Worm (Caenorhabditis elegans) whole organism, young adult: ENCODE measurements around the gene rab-19.
A peak's percentile ranks its signal among the peaks of the same experiment; 100 is the strongest.

Source experiments
- D2030.7 ChIP-seq: fragments of 200-800 bp; sonication (Bioruptor generic); IDR thresholded peaks from 2 replicates; pipeline ENCODE4 v1.3.6; 2022; ENCODE audit warnings: missing genetic modification reagents, missing genetic modification characterization, missing compliant biosample characterization
- F22D6.2 ChIP-seq: sonication (generic microtip); optimal IDR thresholded peaks from 2 replicates; lab custom pipeline; 2016; ENCODE audit warnings: mild to moderate bottlenecking, missing genetic modification characterization, missing compliant biosample characterization
- F33H1.4 ChIP-seq: fragments of 200-800 bp; sonication (Bioruptor generic); IDR thresholded peaks from 2 replicates; pipeline ENCODE4 v1.3.6; 2022; ENCODE audit warnings: missing genetic modification reagents, missing genetic modification characterization, missing compliant biosample characterization
- F39B2.1 ChIP-seq: fragments of 200-800 bp; sonication (Bioruptor generic); IDR thresholded peaks from 2 replicates; pipeline ENCODE4 v1.3.6; 2022; ENCODE audit warnings: missing genetic modification reagents, missing genetic modification characterization, missing compliant biosample characterization
- F49E8.2 ChIP-seq: sonication (generic microtip); optimal IDR thresholded peaks from 3 replicates; lab custom pipeline; 2017; ENCODE audit warnings: missing genetic modification characterization, mild to moderate bottlenecking, missing compliant biosample characterization, antibody characterized with exemption, moderate library complexity; ENCODE audit not compliant: insufficient read depth
- K11D2.4 ChIP-seq: fragments of 200-800 bp; sonication (Bioruptor generic); IDR thresholded peaks from 2 replicates; pipeline ENCODE4 v1.3.6; 2022; ENCODE audit warnings: missing genetic modification reagents, missing genetic modification characterization, missing compliant biosample characterization
- K12H6.12 ChIP-seq: fragments of 200-800 bp; sonication (Bioruptor generic); optimal IDR thresholded peaks from 2 replicates; lab custom pipeline; 2018; ENCODE audit warnings: mild to moderate bottlenecking, missing genetic modification characterization, missing compliant biosample characterization
- T26A5.8 ChIP-seq: sonication (generic microtip); optimal IDR thresholded peaks from 2 replicates; lab custom pipeline; 2016; ENCODE audit warnings: missing genetic modification characterization, missing compliant biosample characterization
- Y53F4B.3 ChIP-seq: fragments of 200-800 bp; sonication (Bioruptor generic); IDR thresholded peaks from 2 replicates; pipeline ENCODE4 v1.3.6; 2022; ENCODE audit warnings: missing genetic modification reagents, missing genetic modification characterization, missing compliant biosample characterization
- Y53G8AR.9 ChIP-seq: fragments of 200-800 bp; sonication (Bioruptor generic); conservative IDR thresholded peaks from 2 replicates; pipeline ENCODE4 v1.3.6; 2022; ENCODE audit warnings: missing genetic modification reagents, missing genetic modification characterization, missing compliant biosample characterization
- Y67H2A.10 ChIP-seq: fragments of 200-800 bp; sonication (Bioruptor generic); conservative IDR thresholded peaks from 2 replicates; pipeline ENCODE4 v1.3.6; 2022; ENCODE audit warnings: missing genetic modification reagents, missing genetic modification characterization, missing compliant biosample characterization
- ZK185.1 ChIP-seq: sonication (generic microtip); optimal IDR thresholded peaks from 2 replicates; lab custom pipeline; 2016; ENCODE audit warnings: mild to moderate bottlenecking, missing genetic modification characterization, missing compliant biosample characterization; ENCODE audit not compliant: poor library complexity, severe bottlenecking
- akir-1 ChIP-seq: fragments of 200-800 bp; sonication (Bioruptor generic); optimal IDR thresholded peaks from 2 replicates; lab custom pipeline; 2018; ENCODE audit warnings: mild to moderate bottlenecking, missing genetic modification characterization, moderate library complexity, missing compliant biosample characterization
- ama-1 ChIP-seq, 3 experiments: fragments of 150-350 bp in 1 of 3; sonication (generic microtip) in 2 of 3; optimal IDR thresholded peaks; 2 replicates each; lab custom pipeline; 2014 to 2018; ENCODE audit warnings: missing biosample characterization in 2 of 3, missing genetic modification characterization in 2 of 3, missing genetic modification reagents in 2 of 3
- aptf-3 ChIP-seq: fragments of 200-800 bp; sonication (Bioruptor generic); IDR thresholded peaks from 2 replicates; pipeline ENCODE4 v1.3.6; 2022; ENCODE audit warnings: missing genetic modification characterization, missing compliant biosample characterization
- attf-3 ChIP-seq: fragments of 200-800 bp; sonication (Bioruptor generic); conservative IDR thresholded peaks from 2 replicates; pipeline ENCODE4 v1.3.6; 2022; ENCODE audit warnings: missing genetic modification reagents, missing genetic modification characterization, missing compliant biosample characterization
- attf-5 ChIP-seq: fragments of 200-800 bp; sonication (Bioruptor generic); optimal IDR thresholded peaks from 2 replicates; lab custom pipeline; 2018; ENCODE audit warnings: mild to moderate bottlenecking, missing genetic modification characterization, missing compliant biosample characterization
- cebp-2 ChIP-seq: fragments of 200-800 bp; sonication (Bioruptor generic); IDR thresholded peaks from 2 replicates; pipeline ENCODE4 v1.3.6; 2022; ENCODE audit warnings: missing genetic modification characterization, missing compliant biosample characterization
- ceh-100 ChIP-seq: fragments of 200-800 bp; sonication (Bioruptor generic); IDR thresholded peaks from 2 replicates; pipeline ENCODE4 v1.3.6; 2022; ENCODE audit warnings: missing genetic modification reagents, missing genetic modification characterization, missing compliant biosample characterization
- ceh-40 ChIP-seq: fragments of 200-800 bp; sonication (Bioruptor generic); IDR thresholded peaks from 2 replicates; pipeline ENCODE4 v1.3.6; 2022; ENCODE audit warnings: missing genetic modification characterization, missing compliant biosample characterization
- ceh-79 ChIP-seq: sonication (generic microtip); optimal IDR thresholded peaks from 2 replicates; lab custom pipeline; 2017; ENCODE audit warnings: mild to moderate bottlenecking, missing genetic modification characterization, missing compliant biosample characterization
- ceh-91 ChIP-seq: fragments of 200-800 bp; sonication (Bioruptor generic); IDR thresholded peaks from 2 replicates; pipeline ENCODE4 v1.3.6; 2022; ENCODE audit warnings: missing genetic modification reagents, missing genetic modification characterization, missing compliant biosample characterization
- chd-7 ChIP-seq: sonication (generic microtip); optimal IDR thresholded peaks from 2 replicates; lab custom pipeline; 2016; ENCODE audit warnings: mild to moderate bottlenecking, missing genetic modification characterization, moderate library complexity, missing compliant biosample characterization
- dpl-1 ChIP-seq: fragments of 150-350 bp; optimal IDR thresholded peaks from 2 replicates; lab custom pipeline; 2014; ENCODE audit warnings: missing biosample characterization, missing genetic modification reagents, missing genetic modification characterization
- ekl-4 ChIP-seq: fragments of 200-800 bp; sonication (Bioruptor generic); IDR thresholded peaks from 2 replicates; pipeline ENCODE4 v1.3.6; 2022; ENCODE audit warnings: missing genetic modification reagents, missing genetic modification characterization, missing compliant biosample characterization
- fkh-3 ChIP-seq: sonication (generic microtip); optimal IDR thresholded peaks from 2 replicates; lab custom pipeline; 2016; ENCODE audit warnings: mild to moderate bottlenecking, missing genetic modification characterization, missing compliant biosample characterization
- hmg-1.2 ChIP-seq: fragments of 200-800 bp; sonication (Bioruptor generic); IDR thresholded peaks from 2 replicates; pipeline ENCODE4 v1.3.6; 2022; ENCODE audit warnings: missing genetic modification reagents, missing genetic modification characterization, missing compliant biosample characterization
- hmg-20 ChIP-seq: fragments of 200-800 bp; sonication (Bioruptor generic); IDR thresholded peaks from 2 replicates; pipeline ENCODE4 v1.3.6; 2022; ENCODE audit warnings: missing genetic modification reagents, missing genetic modification characterization, missing compliant biosample characterization
- hrde-1 ChIP-seq: sonication (generic microtip); optimal IDR thresholded peaks from 2 replicates; lab custom pipeline; 2016; ENCODE audit warnings: missing genetic modification characterization, mild to moderate bottlenecking, missing compliant biosample characterization, moderate library complexity, missing genotype, missing genetic modification reagents, borderline replicate concordance
- let-526 ChIP-seq: fragments of 200-800 bp; sonication (Bioruptor generic); IDR thresholded peaks from 2 replicates; pipeline ENCODE4 v1.3.6; 2022; ENCODE audit warnings: missing genetic modification reagents, missing genetic modification characterization, missing compliant biosample characterization
- lin-54 ChIP-seq: fragments of 200-800 bp; sonication (Bioruptor generic); optimal IDR thresholded peaks from 2 replicates; lab custom pipeline; 2018; ENCODE audit warnings: mild to moderate bottlenecking, missing genetic modification characterization, missing compliant biosample characterization
- lir-1 ChIP-seq: fragments of 200-800 bp; sonication (Bioruptor generic); conservative IDR thresholded peaks from 2 replicates; pipeline ENCODE4 v1.3.6; 2022; ENCODE audit warnings: missing genetic modification reagents, missing genetic modification characterization, missing compliant biosample characterization
- lsy-27 ChIP-seq: sonication (generic microtip); optimal IDR thresholded peaks from 2 replicates; lab custom pipeline; 2017; ENCODE audit warnings: missing genetic modification characterization, mild to moderate bottlenecking, missing compliant biosample characterization, antibody characterized with exemption, missing genotype, borderline replicate concordance; ENCODE audit not compliant: insufficient read depth
- madf-6 ChIP-seq: fragments of 200-800 bp; sonication (Bioruptor generic); IDR thresholded peaks from 2 replicates; pipeline ENCODE4 v1.3.6; 2022; ENCODE audit warnings: missing genetic modification reagents, missing genetic modification characterization, missing compliant biosample characterization
- madf-8 ChIP-seq: fragments of 200-800 bp; sonication (Bioruptor generic); conservative IDR thresholded peaks from 2 replicates; pipeline ENCODE4 v1.3.6; 2022; ENCODE audit warnings: missing genetic modification reagents, missing genetic modification characterization, missing compliant biosample characterization
- nfya-1 ChIP-seq: sonication (generic microtip); optimal IDR thresholded peaks from 2 replicates; lab custom pipeline; 2017; ENCODE audit warnings: antibody characterized with exemption, missing compliant biosample characterization, missing genetic modification characterization, borderline replicate concordance; ENCODE audit not compliant: insufficient read depth
- nhr-27 ChIP-seq: fragments of 200-800 bp; sonication (Bioruptor generic); optimal IDR thresholded peaks from 2 replicates; lab custom pipeline; 2018; ENCODE audit warnings: mild to moderate bottlenecking, missing genetic modification characterization, moderate library complexity, missing compliant biosample characterization
- nhr-80 ChIP-seq: sonication (generic microtip); optimal IDR thresholded peaks from 2 replicates; lab custom pipeline; 2016; ENCODE audit warnings: missing genetic modification characterization, missing compliant biosample characterization
- nhr-90 ChIP-seq: sonication (generic microtip); optimal IDR thresholded peaks from 2 replicates; lab custom pipeline; 2016; ENCODE audit warnings: missing genotype, mild to moderate bottlenecking, missing genetic modification characterization, missing compliant biosample characterization
- repo-1 ChIP-seq: sonication (generic microtip); optimal IDR thresholded peaks from 2 replicates; lab custom pipeline; 2017; ENCODE audit warnings: mild to moderate bottlenecking, missing genetic modification characterization, missing compliant biosample characterization
- rpc-1 ChIP-seq, 2 experiments: fragments of 150-350 bp in 1 of 2; sonication (generic microtip) in 1 of 2; optimal IDR thresholded peaks; 2 replicates each; lab custom pipeline; 2014 to 2018; ENCODE audit warnings: missing biosample characterization in 1 of 2, missing genetic modification characterization in 1 of 2, missing genetic modification reagents in 1 of 2, missing genotype in 1 of 2
- sdz-38 ChIP-seq: sonication (generic microtip); optimal IDR thresholded peaks from 2 replicates; lab custom pipeline; 2016; ENCODE audit warnings: missing genotype, missing genetic modification characterization, missing compliant biosample characterization
- snpc-1.3 ChIP-seq: sonication (generic microtip); optimal IDR thresholded peaks from 2 replicates; lab custom pipeline; 2017; ENCODE audit warnings: missing genetic modification characterization, mild to moderate bottlenecking, missing compliant biosample characterization, antibody characterized with exemption, moderate library complexity, missing genotype, missing genetic modification reagents; ENCODE audit not compliant: insufficient read depth
- tbp1 ChIP-seq: fragments of 200-800 bp; sonication (Bioruptor generic); optimal IDR thresholded peaks from 2 replicates; lab custom pipeline; 2018; ENCODE audit warnings: mild to moderate bottlenecking, missing genetic modification characterization, missing compliant biosample characterization
- tbx-9 ChIP-seq: sonication (generic microtip); optimal IDR thresholded peaks from 2 replicates; lab custom pipeline; 2016; ENCODE audit warnings: borderline replicate concordance, missing genetic modification characterization, inconsistent platforms, missing compliant biosample characterization
- unc-130 ChIP-seq: sonication (generic microtip); optimal IDR thresholded peaks from 2 replicates; lab custom pipeline; 2016; ENCODE audit warnings: missing genetic modification reagents, missing genetic modification characterization, missing compliant biosample characterization

rab-19 gene

ce11 chrIV:13358488-13358887 lies 25.7 kb downstream of the rab-19 start, which contains the start of gene W02A2.8 (continued):
- TF ChIP-seq madf-8 = no peak
- TF ChIP-seq T26A5.8 (tag; lab: Kevin White, UChicago) = no peak
- TF ChIP-seq madf-6 = no peak
- TF ChIP-seq, all 124 proteins: peak for 0

ce11 chrIV:13356005-13356404 lies 28.2 kb downstream of the rab-19 start:
- TF ChIP-seq nhr-80 (tag; lab: Kevin White, UChicago) = no peak
- no peak for TF ChIP-seq ceh-79 (tag; lab: Kevin White, UChicago)
- TF ChIP-seq tbp1 (GFP tag; lab: Kevin White, UChicago) = no peak
- TF ChIP-seq lir-1 (GFP tag; lab: Robert Waterston, UW) = no peak
- no peak for TF ChIP-seq rpc-1 (optimal IDR thresholded peaks at IDR 0.05; lab: Kevin White, UChicago)
- TF ChIP-seq rpc-1 (tag; optimal IDR thresholded peaks at IDR 0.05; lab: Kevin White, UChicago) = no peak
- TF ChIP-seq dpl-1 = no peak
- no peak for TF ChIP-seq repo-1 (tag; lab: Kevin White, UChicago)
- no peak for TF ChIP-seq nhr-90 (tag; lab: Kevin White, UChicago)
- no peak for TF ChIP-seq lsy-27 (tag; lab: Kevin White, UChicago)
- TF ChIP-seq ceh-40 (GFP tag; lab: Robert Waterston, UW) = no peak
- TF ChIP-seq K11D2.4 (GFP tag; lab: Robert Waterston, UW) = no peak
- no peak for TF ChIP-seq snpc-1.3 (tag; lab: Kevin White, UChicago)
- no peak for TF ChIP-seq sdz-38 (tag; lab: Kevin White, UChicago)
- TF ChIP-seq chd-7 (tag; lab: Kevin White, UChicago) = no peak
- 0 out of 2 replicates have a peak, but pooled peaks have one; percentile 8 for TF ChIP-seq F33H1.4 (GFP tag; lab: Robert Waterston, UW)
- no peak for TF ChIP-seq F49E8.2 (tag; lab: Kevin White, UChicago)
- TF ChIP-seq attf-5 = no peak
- TF ChIP-seq Y53G8AR.9 = no peak; the same call in 1 of the 2 replicates
- TF ChIP-seq ama-1 (optimal IDR thresholded peaks at IDR 0.05; lab: Kevin White, UChicago) = no peak
- peak in 1 of 2 experiments; percentile 21 for TF ChIP-seq ama-1 (GFP tag; optimal IDR thresholded peaks at IDR 0.05; lab: Kevin White, UChicago)
- no peak for TF ChIP-seq tbx-9 (tag; lab: Kevin White, UChicago)
- TF ChIP-seq hmg-1.2 (GFP tag; lab: Robert Waterston, UW) = 0 out of 2 replicates have a peak, but pooled peaks have one; percentile 13
- TF ChIP-seq K12H6.12 (tag; lab: Kevin White, UChicago) = no peak
- no peak for TF ChIP-seq ceh-91 (GFP tag; lab: Robert Waterston, UW)
- TF ChIP-seq F39B2.1 = no peak
- TF ChIP-seq Y67H2A.10 (GFP tag; lab: Robert Waterston, UW) = no peak
- TF ChIP-seq lin-54 (GFP tag; lab: Kevin White, UChicago) = no peak
- TF ChIP-seq unc-130 (GFP tag; lab: Kevin White, UChicago) = no peak
- TF ChIP-seq D2030.7 (GFP tag; lab: Robert Waterston, UW) = no peak
- no peak for TF ChIP-seq aptf-3 (GFP tag; lab: Robert Waterston, UW)
- TF ChIP-seq cebp-2 = peak; percentile 58; the same call in 1 of the 2 replicates
- TF ChIP-seq hrde-1 (tag; lab: Kevin White, UChicago) = peak; percentile 20
- TF ChIP-seq attf-3 (GFP tag; lab: Robert Waterston, UW) = no peak
- no peak for TF ChIP-seq Y53F4B.3 (GFP tag; lab: Robert Waterston, UW)
- TF ChIP-seq madf-8 = no peak
- no peak for TF ChIP-seq fkh-3 (tag; lab: Kevin White, UChicago)
- TF ChIP-seq ekl-4 = no peak; the same call in 1 of the 2 replicates
- TF ChIP-seq F22D6.2 = no peak
- TF ChIP-seq nfya-1 = no peak
- no peak for TF ChIP-seq nhr-27 (tag; lab: Kevin White, UChicago)
- TF ChIP-seq akir-1 (GFP tag; lab: Kevin White, UChicago) = no peak
- TF ChIP-seq ceh-100 = no peak
- TF ChIP-seq let-526 (GFP tag; lab: Robert Waterston, UW) = no peak
- no peak for TF ChIP-seq hmg-20 (GFP tag; lab: Robert Waterston, UW)
- TF ChIP-seq ZK185.1 = no peak
